Worm (Caenorhabditis elegans) whole organism, mixed stage, embryonic: ENCODE measurements around the gene C09H10.4.

Experiments
- M03D4.4 ChIP-seq: sonication (generic microtip); optimal IDR thresholded peaks from 2 replicates; lab custom pipeline; 2017; ENCODE audit warnings: mild to moderate bottlenecking, missing genetic modification characterization, missing compliant biosample characterization
- bed-3 ChIP-seq: fragments of 200-800 bp; sonication (Bioruptor generic); optimal IDR thresholded peaks from 3 replicates; lab custom pipeline; 2018; ENCODE audit warnings: mild to moderate bottlenecking, missing genetic modification characterization, moderate library complexity, missing compliant biosample characterization
- blmp-1 ChIP-seq: fragments of 150-350 bp; optimal IDR thresholded peaks from 2 replicates; lab custom pipeline; 2014; ENCODE audit warnings: missing biosample characterization, missing genetic modification characterization
- ceh-39 ChIP-seq: fragments of 150-350 bp; optimal IDR thresholded peaks from 2 replicates; lab custom pipeline; 2014; ENCODE audit warnings: missing biosample characterization, missing genetic modification characterization
- ceh-43 ChIP-seq: fragments of 200-800 bp; sonication (Bioruptor generic); optimal IDR thresholded peaks from 2 replicates; lab custom pipeline; 2018; ENCODE audit warnings: mild to moderate bottlenecking, missing genetic modification characterization, moderate library complexity, missing compliant biosample characterization
- ceh-83 ChIP-seq: fragments of 200-800 bp; sonication (Bioruptor generic); optimal IDR thresholded peaks from 2 replicates; lab custom pipeline; 2018; ENCODE audit warnings: mild to moderate bottlenecking, missing genetic modification characterization, missing compliant biosample characterization
- ces-1 ChIP-seq: fragments of 150-350 bp; optimal IDR thresholded peaks from 2 replicates; lab custom pipeline; 2014; ENCODE audit warnings: missing biosample characterization, missing genetic modification reagents, missing genetic modification characterization
- cnd-1 ChIP-seq: fragments of 200-800 bp; sonication (Bioruptor generic); optimal IDR thresholded peaks from 2 replicates; lab custom pipeline; 2018; ENCODE audit warnings: mild to moderate bottlenecking, missing genetic modification characterization, missing compliant biosample characterization
- drap-1 ChIP-seq: fragments of 200-800 bp; sonication (Bioruptor generic); optimal IDR thresholded peaks from 3 replicates; lab custom pipeline; 2018; ENCODE audit warnings: mild to moderate bottlenecking, missing genetic modification characterization, missing compliant biosample characterization
- elt-1 ChIP-seq: sonication (generic microtip); optimal IDR thresholded peaks from 2 replicates; lab custom pipeline; 2017; ENCODE audit warnings: missing genetic modification characterization, mild to moderate bottlenecking, missing compliant biosample characterization, antibody characterized with exemption, moderate library complexity, borderline replicate concordance; ENCODE audit not compliant: insufficient read depth
- elt-3 ChIP-seq: fragments of 150-350 bp; optimal IDR thresholded peaks from 2 replicates; lab custom pipeline; 2014; ENCODE audit warnings: missing biosample characterization, missing genetic modification characterization
- flh-1 ChIP-seq: fragments of 200-800 bp; sonication (Bioruptor generic); optimal IDR thresholded peaks from 2 replicates; lab custom pipeline; 2018; ENCODE audit warnings: mild to moderate bottlenecking, missing genetic modification characterization, moderate library complexity, missing compliant biosample characterization
- hlh-1 ChIP-seq: fragments of 150-350 bp; optimal IDR thresholded peaks from 2 replicates; lab custom pipeline; 2014; ENCODE audit warnings: missing biosample characterization, missing genetic modification reagents, missing genetic modification characterization
- lin-13 ChIP-seq: fragments of 150-350 bp; optimal IDR thresholded peaks from 2 replicates; lab custom pipeline; 2014; ENCODE audit warnings: missing biosample characterization, missing genetic modification characterization
- lin-32 ChIP-seq: fragments of 200-800 bp; sonication (Bioruptor generic); optimal IDR thresholded peaks from 2 replicates; lab custom pipeline; 2018; ENCODE audit warnings: mild to moderate bottlenecking, missing genetic modification characterization, missing compliant biosample characterization
- lsy-2 ChIP-seq: fragments of 150-350 bp; optimal IDR thresholded peaks from 2 replicates; lab custom pipeline; 2014; ENCODE audit warnings: missing biosample characterization, missing genetic modification characterization
- mab-5 ChIP-seq: fragments of 150-350 bp; optimal IDR thresholded peaks from 2 replicates; lab custom pipeline; 2014; ENCODE audit warnings: missing biosample characterization, missing genetic modification characterization
- mls-2 ChIP-seq: sonication (generic microtip); optimal IDR thresholded peaks from 2 replicates; lab custom pipeline; 2016; ENCODE audit warnings: mild to moderate bottlenecking, missing genetic modification characterization, moderate library complexity, missing compliant biosample characterization
- nhr-12 ChIP-seq: fragments of 150-350 bp; optimal IDR thresholded peaks from 2 replicates; lab custom pipeline; 2014; ENCODE audit warnings: missing biosample characterization, missing genetic modification characterization
- nhr-237 ChIP-seq: fragments of 150-350 bp; optimal IDR thresholded peaks from 2 replicates; lab custom pipeline; 2014; ENCODE audit warnings: missing biosample characterization, missing genetic modification characterization
- nhr-28 ChIP-seq: fragments of 150-350 bp; optimal IDR thresholded peaks from 2 replicates; lab custom pipeline; 2014; ENCODE audit warnings: missing biosample characterization, missing genetic modification characterization
- nhr-76 ChIP-seq: sonication (generic microtip); optimal IDR thresholded peaks from 2 replicates; lab custom pipeline; 2017; ENCODE audit warnings: missing biosample characterization, missing genetic modification characterization
- pha-4 ChIP-seq: fragments of 150-350 bp; optimal IDR thresholded peaks from 2 replicates; lab custom pipeline; 2018; ENCODE audit warnings: missing biosample characterization, missing genetic modification reagents, missing genetic modification characterization
- sem-2 ChIP-seq: fragments of 200-800 bp; sonication (Bioruptor generic); optimal IDR thresholded peaks from 2 replicates; lab custom pipeline; 2018; ENCODE audit warnings: mild to moderate bottlenecking, missing genetic modification characterization, missing compliant biosample characterization
- sptf-1 ChIP-seq: sonication (generic microtip); optimal IDR thresholded peaks from 2 replicates; lab custom pipeline; 2017; ENCODE audit warnings: mild to moderate bottlenecking, missing genetic modification characterization, moderate library complexity, missing compliant biosample characterization
- tbx-8 ChIP-seq: fragments of 200-800 bp; sonication (Bioruptor generic); optimal IDR thresholded peaks from 2 replicates; lab custom pipeline; 2018; ENCODE audit warnings: mild to moderate bottlenecking, missing genetic modification characterization, moderate library complexity, missing compliant biosample characterization
- unc-120 ChIP-seq: sonication (generic microtip); optimal IDR thresholded peaks from 2 replicates; lab custom pipeline; 2017; ENCODE audit warnings: missing genetic modification characterization, missing compliant biosample characterization; ENCODE audit not compliant: poor library complexity, severe bottlenecking
- unc-39 ChIP-seq: fragments of 150-350 bp; optimal IDR thresholded peaks from 2 replicates; lab custom pipeline; 2014; ENCODE audit warnings: missing biosample characterization, missing genetic modification characterization
- unc-62 ChIP-seq: fragments of 150-350 bp; optimal IDR thresholded peaks from 2 replicates; lab custom pipeline; 2014; ENCODE audit warnings: missing biosample characterization, missing genetic modification reagents, missing genetic modification characterization
- zip-8 ChIP-seq: fragments of 150-350 bp; optimal IDR thresholded peaks from 2 replicates; lab custom pipeline; 2014; ENCODE audit warnings: missing biosample characterization, missing genetic modification characterization
- ztf-11 ChIP-seq: fragments of 150-350 bp; optimal IDR thresholded peaks from 2 replicates; lab custom pipeline; 2014; ENCODE audit warnings: missing biosample characterization, missing genetic modification characterization

C09H10.4 gene

ce11 chrII:11128989-11129388 lies 29.0 kb downstream of the C09H10.4 start, which contains the start of gene F40F8.3:
Gene F40F8.3, plus strand, starts transcription at chrII:11129289.
- TF ChIP-seq nhr-12 (tag; lab: Kevin White, UChicago) = no peak

ce11 chrII:11129517-11129916 lies 29.6 kb downstream of the C09H10.4 start, which contains the start of gene F40F8.12:
Gene F40F8.12, plus strand, starts transcription at chrII:11129817.
- TF ChIP-seq sem-2 (GFP tag; lab: Kevin White, UChicago) (no peak), unc-39 (no peak), elt-1 (tag; lab: Kevin White, UChicago) (no peak), unc-120 (tag; lab: Kevin White, UChicago) (no peak), zip-8 (tag; lab: Kevin White, UChicago) (no peak), unc-62 (GFP tag; lab: Kevin White, UChicago) (no peak), cnd-1 (no peak), tbx-8 (GFP tag; lab: Kevin White, UChicago) (no peak), hlh-1 (tag; lab: Kevin White, UChicago) (no peak), ces-1 (GFP tag; lab: Kevin White, UChicago) (no peak), M03D4.4 (tag; lab: Kevin White, UChicago) (no peak), drap-1 (GFP tag; lab: Kevin White, UChicago) (no peak), mab-5 (no peak), flh-1 (no peak), nhr-237 (tag; lab: Kevin White, UChicago) (no peak), ceh-43 (GFP tag; lab: Kevin White, UChicago) (no peak), lsy-2 (tag; lab: Kevin White, UChicago) (no peak), sptf-1 (no peak), blmp-1 (tag; lab: Kevin White, UChicago) (no peak), lin-32 (no peak)

ce11 chrII:11132542-11132941 lies 32.6 kb downstream of the C09H10.4 start, which contains the start of gene F40F8.11:
Gene F40F8.11, minus strand, starts transcription at chrII:11132590.
- TF ChIP-seq zip-8 (tag; lab: Kevin White, UChicago) = no peak
- no peak for TF ChIP-seq mab-5
- no peak for TF ChIP-seq ztf-11 (tag; lab: Kevin White, UChicago)
- peak; percentile 6 for TF ChIP-seq ces-1 (GFP tag; lab: Kevin White, UChicago)
- no peak for TF ChIP-seq unc-39
- peak; percentile 27 for TF ChIP-seq unc-120 (tag; lab: Kevin White, UChicago)
- no peak for TF ChIP-seq tbx-8 (GFP tag; lab: Kevin White, UChicago)
- no peak for TF ChIP-seq elt-1 (tag; lab: Kevin White, UChicago)
- TF ChIP-seq blmp-1 (tag; lab: Kevin White, UChicago) = peak; percentile 4
- TF ChIP-seq bed-3 (GFP tag; lab: Kevin White, UChicago) = no peak
- TF ChIP-seq flh-1 = no peak
- no peak for TF ChIP-seq unc-62 (GFP tag; lab: Kevin White, UChicago)
- no peak for TF ChIP-seq nhr-28
- no peak for TF ChIP-seq hlh-1 (tag; lab: Kevin White, UChicago)
- peak; percentile 3 for TF ChIP-seq nhr-237 (tag; lab: Kevin White, UChicago)
- no peak for TF ChIP-seq M03D4.4 (tag; lab: Kevin White, UChicago)
- TF ChIP-seq ceh-83 (GFP tag; lab: Kevin White, UChicago) = no peak
- no peak for TF ChIP-seq elt-3
- no peak for TF ChIP-seq nhr-76 (tag; lab: Kevin White, UChicago)
- TF ChIP-seq lin-13 (tag; lab: Kevin White, UChicago) = no peak
- TF ChIP-seq mls-2 (tag; lab: Kevin White, UChicago) = no peak
- TF ChIP-seq nhr-12 (tag; lab: Kevin White, UChicago) = no peak
- no peak for TF ChIP-seq drap-1 (GFP tag; lab: Kevin White, UChicago)
- no peak for TF ChIP-seq sptf-1
- TF ChIP-seq lsy-2 (tag; lab: Kevin White, UChicago) = peak; percentile 59
- TF ChIP-seq ceh-39 (tag; lab: Kevin White, UChicago) = peak; percentile 4

ce11 chrII:11134828-11135227 lies 34.9 kb downstream of the C09H10.4 start, which contains the start of gene F40F8.5:
Gene F40F8.5, minus strand, starts transcription at chrII:11134928.
- TF ChIP-seq elt-1 (tag; lab: Kevin White, UChicago) (no peak), ceh-39 (tag; lab: Kevin White, UChicago) (no peak), unc-120 (tag; lab: Kevin White, UChicago) (no peak), sptf-1 (no peak), nhr-76 (tag; lab: Kevin White, UChicago) (no peak), pha-4 (tag; lab: Kevin White, UChicago) (no peak), ztf-11 (tag; lab: Kevin White, UChicago) (no peak), unc-62 (GFP tag; lab: Kevin White, UChicago) (no peak), hlh-1 (tag; lab: Kevin White, UChicago) (no peak)
